Fruit fly (Drosophila melanogaster) whole organism: ENCODE data around the gene CG17637.

ENCODE experiments used
- CG8478 ChIP-seq: fragments of >200 bp; optimal IDR thresholded peaks from 2 replicates; lab custom pipeline; 2018; ENCODE audit warnings: inconsistent platforms
- Dll ChIP-seq: fragments of >200 bp; optimal IDR thresholded peaks from 2 replicates; lab custom pipeline; 2017
- pan ChIP-seq: fragments of >200 bp; optimal IDR thresholded peaks from 2 replicates; lab custom pipeline; 2017
- psq ChIP-seq: fragments of >200 bp; optimal IDR thresholded peaks from 2 replicates; lab custom pipeline; 2017

- TF ChIP-seq pan (lab: Kevin White, UChicago) (no peak), psq (lab: Kevin White, UChicago) (no peak), CG8478 (no peak), Dll (lab: Kevin White, UChicago) (no peak)
Observed at dm6 chr3L:20491525-20492132, 12.4 kb upstream of the CG17637 start, which contains the start of gene ND-39.
